Worm (Caenorhabditis elegans) whole organism, mixed stage, embryonic: Measurements from ENCODE around the gene casy-1.

Experiments used
- M03D4.4 ChIP-seq: sonication (generic microtip); optimal IDR thresholded peaks from 2 replicates; lab custom pipeline; 2017; ENCODE audit warnings: mild to moderate bottlenecking, missing genetic modification characterization, missing compliant biosample characterization
- bed-3 ChIP-seq: fragments of 200-800 bp; sonication (Bioruptor generic); optimal IDR thresholded peaks from 3 replicates; lab custom pipeline; 2018; ENCODE audit warnings: mild to moderate bottlenecking, missing genetic modification characterization, moderate library complexity, missing compliant biosample characterization
- blmp-1 ChIP-seq: fragments of 150-350 bp; optimal IDR thresholded peaks from 2 replicates; lab custom pipeline; 2014; ENCODE audit warnings: missing biosample characterization, missing genetic modification characterization
- ceh-39 ChIP-seq: fragments of 150-350 bp; optimal IDR thresholded peaks from 2 replicates; lab custom pipeline; 2014; ENCODE audit warnings: missing biosample characterization, missing genetic modification characterization
- ceh-43 ChIP-seq: fragments of 200-800 bp; sonication (Bioruptor generic); optimal IDR thresholded peaks from 2 replicates; lab custom pipeline; 2018; ENCODE audit warnings: mild to moderate bottlenecking, missing genetic modification characterization, moderate library complexity, missing compliant biosample characterization
- ceh-83 ChIP-seq: fragments of 200-800 bp; sonication (Bioruptor generic); optimal IDR thresholded peaks from 2 replicates; lab custom pipeline; 2018; ENCODE audit warnings: mild to moderate bottlenecking, missing genetic modification characterization, missing compliant biosample characterization
- ces-1 ChIP-seq: fragments of 150-350 bp; optimal IDR thresholded peaks from 2 replicates; lab custom pipeline; 2014; ENCODE audit warnings: missing biosample characterization, missing genetic modification reagents, missing genetic modification characterization
- cnd-1 ChIP-seq: fragments of 200-800 bp; sonication (Bioruptor generic); optimal IDR thresholded peaks from 2 replicates; lab custom pipeline; 2018; ENCODE audit warnings: mild to moderate bottlenecking, missing genetic modification characterization, missing compliant biosample characterization
- drap-1 ChIP-seq: fragments of 200-800 bp; sonication (Bioruptor generic); optimal IDR thresholded peaks from 3 replicates; lab custom pipeline; 2018; ENCODE audit warnings: mild to moderate bottlenecking, missing genetic modification characterization, missing compliant biosample characterization
- elt-1 ChIP-seq: sonication (generic microtip); optimal IDR thresholded peaks from 2 replicates; lab custom pipeline; 2017; ENCODE audit warnings: missing genetic modification characterization, mild to moderate bottlenecking, missing compliant biosample characterization, antibody characterized with exemption, moderate library complexity, borderline replicate concordance; ENCODE audit not compliant: insufficient read depth
- elt-3 ChIP-seq: fragments of 150-350 bp; optimal IDR thresholded peaks from 2 replicates; lab custom pipeline; 2014; ENCODE audit warnings: missing biosample characterization, missing genetic modification characterization
- flh-1 ChIP-seq: fragments of 200-800 bp; sonication (Bioruptor generic); optimal IDR thresholded peaks from 2 replicates; lab custom pipeline; 2018; ENCODE audit warnings: mild to moderate bottlenecking, missing genetic modification characterization, moderate library complexity, missing compliant biosample characterization
- ham-2 ChIP-seq: fragments of 200-800 bp; sonication (Bioruptor generic); optimal IDR thresholded peaks from 2 replicates; lab custom pipeline; 2018; ENCODE audit warnings: mild to moderate bottlenecking, missing genetic modification characterization, missing compliant biosample characterization
- lin-13 ChIP-seq: fragments of 150-350 bp; optimal IDR thresholded peaks from 2 replicates; lab custom pipeline; 2014; ENCODE audit warnings: missing biosample characterization, missing genetic modification characterization
- lin-32 ChIP-seq: fragments of 200-800 bp; sonication (Bioruptor generic); optimal IDR thresholded peaks from 2 replicates; lab custom pipeline; 2018; ENCODE audit warnings: mild to moderate bottlenecking, missing genetic modification characterization, missing compliant biosample characterization
- mep-1 ChIP-seq: fragments of 150-350 bp; optimal IDR thresholded peaks from 2 replicates; lab custom pipeline; 2017; ENCODE audit warnings: missing biosample characterization, missing genetic modification reagents, missing genetic modification characterization, inconsistent platforms
- nhr-12 ChIP-seq: fragments of 150-350 bp; optimal IDR thresholded peaks from 2 replicates; lab custom pipeline; 2014; ENCODE audit warnings: missing biosample characterization, missing genetic modification characterization
- nhr-2 ChIP-seq: fragments of 150-350 bp; optimal IDR thresholded peaks from 2 replicates; lab custom pipeline; 2014; ENCODE audit warnings: missing biosample characterization, missing genetic modification characterization
- nhr-237 ChIP-seq: fragments of 150-350 bp; optimal IDR thresholded peaks from 2 replicates; lab custom pipeline; 2014; ENCODE audit warnings: missing biosample characterization, missing genetic modification characterization
- nhr-76 ChIP-seq: sonication (generic microtip); optimal IDR thresholded peaks from 2 replicates; lab custom pipeline; 2017; ENCODE audit warnings: missing biosample characterization, missing genetic modification characterization
- sem-2 ChIP-seq: fragments of 200-800 bp; sonication (Bioruptor generic); optimal IDR thresholded peaks from 2 replicates; lab custom pipeline; 2018; ENCODE audit warnings: mild to moderate bottlenecking, missing genetic modification characterization, missing compliant biosample characterization
- sptf-1 ChIP-seq: sonication (generic microtip); optimal IDR thresholded peaks from 2 replicates; lab custom pipeline; 2017; ENCODE audit warnings: mild to moderate bottlenecking, missing genetic modification characterization, moderate library complexity, missing compliant biosample characterization
- tbx-8 ChIP-seq: fragments of 200-800 bp; sonication (Bioruptor generic); optimal IDR thresholded peaks from 2 replicates; lab custom pipeline; 2018; ENCODE audit warnings: mild to moderate bottlenecking, missing genetic modification characterization, moderate library complexity, missing compliant biosample characterization
- unc-39 ChIP-seq: fragments of 150-350 bp; optimal IDR thresholded peaks from 2 replicates; lab custom pipeline; 2014; ENCODE audit warnings: missing biosample characterization, missing genetic modification characterization
- unc-62 ChIP-seq: fragments of 150-350 bp; optimal IDR thresholded peaks from 2 replicates; lab custom pipeline; 2014; ENCODE audit warnings: missing biosample characterization, missing genetic modification reagents, missing genetic modification characterization
- zip-8 ChIP-seq: fragments of 150-350 bp; optimal IDR thresholded peaks from 2 replicates; lab custom pipeline; 2014; ENCODE audit warnings: missing biosample characterization, missing genetic modification characterization

The casy-1 gene

DNA sequence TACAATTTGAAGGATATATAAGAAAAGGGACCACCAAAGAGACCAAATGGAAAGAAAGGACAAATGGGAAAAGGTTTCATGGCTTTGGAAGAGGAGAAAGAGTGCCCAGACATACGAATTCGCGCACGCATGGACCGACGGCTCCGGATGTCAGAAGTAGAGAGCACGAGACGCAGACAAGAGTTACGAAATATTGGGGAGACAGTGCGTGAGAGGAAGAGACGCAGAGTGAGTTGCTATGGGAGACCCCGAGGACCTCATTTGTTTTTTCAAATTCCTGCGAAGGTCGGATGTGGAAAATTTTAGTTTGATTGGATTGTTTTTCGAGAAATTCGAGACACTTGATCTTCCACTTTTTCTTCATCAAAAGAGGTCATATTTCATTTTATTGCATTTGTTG lies 10.2 kb upstream of the casy-1 start:
- TF ChIP-seq ces-1 = peak; percentile 66
- TF ChIP-seq blmp-1 (tag; lab: Kevin White, UChicago) = no peak
- TF ChIP-seq mep-1 (tag; lab: Kevin White, UChicago) = peak; percentile 27

DNA sequence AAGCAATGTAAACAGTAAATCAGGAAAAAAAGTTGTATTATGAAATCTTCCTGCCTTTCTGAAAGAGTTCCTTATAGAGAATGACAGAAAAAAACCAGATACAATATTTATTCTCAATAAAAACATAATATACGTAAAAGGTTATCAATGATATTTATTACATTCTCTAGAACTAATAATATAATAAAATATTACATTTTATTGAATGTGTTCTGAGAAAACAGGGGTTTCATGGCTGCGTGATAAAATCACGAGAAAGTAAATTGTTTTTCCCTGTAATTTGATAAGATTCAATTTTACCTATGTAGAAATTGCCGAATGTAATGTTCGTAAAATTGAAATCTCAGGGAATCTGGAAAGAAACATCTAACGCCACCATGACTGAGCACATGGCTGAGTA lies 8.5 kb upstream of the casy-1 start:
- TF ChIP-seq ham-2 (GFP tag; lab: Kevin White, UChicago) (no peak), lin-13 (tag; lab: Kevin White, UChicago) (no peak), zip-8 (tag; lab: Kevin White, UChicago) (no peak), lin-32 (no peak)

DNA sequence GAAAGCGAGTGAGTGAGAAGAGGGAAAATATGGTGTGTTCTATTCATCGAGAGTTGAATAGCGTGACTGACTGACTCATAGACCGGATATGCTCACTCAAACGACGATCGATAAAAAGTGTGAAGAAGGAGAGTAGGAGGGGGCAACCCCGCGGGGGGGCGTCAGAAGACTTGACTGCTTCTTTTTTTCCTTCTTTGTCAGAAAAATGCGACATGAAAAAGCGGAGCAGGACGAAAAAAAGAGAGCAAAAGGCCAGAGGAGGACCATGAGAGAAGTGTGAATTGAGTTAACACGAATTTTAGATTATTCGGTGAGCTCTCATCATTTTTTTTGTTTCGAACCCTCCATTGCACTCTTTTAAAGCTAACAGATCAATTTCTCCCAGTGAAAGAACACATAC lies 5.9 kb upstream of the casy-1 start:
- TF ChIP-seq ces-1 (peak; percentile 19), M03D4.4 (tag; lab: Kevin White, UChicago) (no peak), mep-1 (tag; lab: Kevin White, UChicago) (no peak)

DNA sequence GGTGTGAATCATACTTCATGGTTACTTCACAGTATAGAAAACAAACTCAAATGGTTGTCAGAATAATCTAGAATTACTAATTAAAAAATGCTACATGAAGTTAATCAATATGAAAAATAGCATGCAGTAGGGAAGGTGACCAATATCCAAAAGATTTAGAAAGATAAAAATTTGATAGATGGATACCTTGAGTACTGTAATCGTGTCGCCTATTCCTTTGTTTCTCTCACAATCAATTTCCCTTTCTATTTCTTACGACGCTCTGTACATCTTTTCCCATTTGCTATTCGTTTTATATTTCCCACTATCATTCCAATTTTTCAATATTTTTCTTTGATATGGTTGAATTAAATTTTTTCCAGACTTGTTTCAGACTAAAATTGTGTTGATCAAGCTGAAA lies 4.8 kb upstream of the casy-1 start, which contains the start of gene B0034.7:
Gene B0034.7 (plus strand): TSS at position 301 of the 400 bp plus-strand sequence.
- no peak for TF ChIP-seq unc-62
- TF ChIP-seq flh-1 (GFP tag; lab: Kevin White, UChicago) = no peak
- no peak for TF ChIP-seq cnd-1 (tag; lab: Kevin White, UChicago)
- TF ChIP-seq sptf-1 (tag; lab: Kevin White, UChicago) = no peak
- no peak for TF ChIP-seq ces-1
- no peak for TF ChIP-seq blmp-1 (tag; lab: Kevin White, UChicago)
- TF ChIP-seq unc-39 (tag; lab: Kevin White, UChicago) = no peak
- TF ChIP-seq nhr-237 (tag; lab: Kevin White, UChicago) = no peak
- no peak for TF ChIP-seq nhr-76
- no peak for TF ChIP-seq nhr-2 (tag; lab: Kevin White, UChicago)
- no peak for TF ChIP-seq ceh-39
- TF ChIP-seq ceh-83 (GFP tag; lab: Kevin White, UChicago) = no peak
- TF ChIP-seq elt-3 (tag; lab: Kevin White, UChicago) = no peak
- no peak for TF ChIP-seq nhr-12 (tag; lab: Kevin White, UChicago)
- TF ChIP-seq lin-32 = no peak
- TF ChIP-seq drap-1 (GFP tag; lab: Kevin White, UChicago) = no peak
- no peak for TF ChIP-seq sem-2 (GFP tag; lab: Kevin White, UChicago)
- TF ChIP-seq bed-3 (GFP tag; lab: Kevin White, UChicago) = no peak

DNA sequence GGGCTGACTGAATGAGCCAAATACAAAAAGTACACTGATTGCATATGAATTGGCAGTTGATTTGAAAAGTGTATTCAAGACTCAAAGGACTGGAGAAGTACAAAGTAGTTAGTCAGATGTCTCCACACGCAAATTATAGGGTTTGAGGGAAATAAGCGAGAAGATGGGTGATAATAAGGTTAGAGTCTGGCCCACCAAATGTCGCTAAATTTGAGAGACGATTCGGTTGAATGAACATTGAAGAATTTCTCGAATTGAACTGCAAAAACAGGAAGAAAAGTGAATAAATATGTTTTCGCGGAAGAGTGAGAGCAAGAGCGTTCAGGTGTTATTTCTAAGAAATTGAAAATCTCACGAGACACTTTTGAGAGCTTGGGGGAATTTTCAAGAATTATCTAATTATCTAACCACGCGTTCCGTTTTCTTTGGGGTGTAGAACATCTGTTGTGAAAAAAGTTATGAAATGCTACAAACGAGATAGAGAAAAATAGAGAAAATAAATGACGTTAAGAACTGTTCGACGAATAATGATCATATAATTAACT lies 3.2 kb upstream of the casy-1 start:
- TF ChIP-seq sem-2 (GFP tag; lab: Kevin White, UChicago) = no peak
- TF ChIP-seq ces-1 = peak; percentile 94
- no peak for TF ChIP-seq sptf-1 (tag; lab: Kevin White, UChicago)
- TF ChIP-seq elt-1 (tag; lab: Kevin White, UChicago) = no peak
- no peak for TF ChIP-seq nhr-237 (tag; lab: Kevin White, UChicago)
- TF ChIP-seq, all 35 proteins: peak for 1

DNA sequence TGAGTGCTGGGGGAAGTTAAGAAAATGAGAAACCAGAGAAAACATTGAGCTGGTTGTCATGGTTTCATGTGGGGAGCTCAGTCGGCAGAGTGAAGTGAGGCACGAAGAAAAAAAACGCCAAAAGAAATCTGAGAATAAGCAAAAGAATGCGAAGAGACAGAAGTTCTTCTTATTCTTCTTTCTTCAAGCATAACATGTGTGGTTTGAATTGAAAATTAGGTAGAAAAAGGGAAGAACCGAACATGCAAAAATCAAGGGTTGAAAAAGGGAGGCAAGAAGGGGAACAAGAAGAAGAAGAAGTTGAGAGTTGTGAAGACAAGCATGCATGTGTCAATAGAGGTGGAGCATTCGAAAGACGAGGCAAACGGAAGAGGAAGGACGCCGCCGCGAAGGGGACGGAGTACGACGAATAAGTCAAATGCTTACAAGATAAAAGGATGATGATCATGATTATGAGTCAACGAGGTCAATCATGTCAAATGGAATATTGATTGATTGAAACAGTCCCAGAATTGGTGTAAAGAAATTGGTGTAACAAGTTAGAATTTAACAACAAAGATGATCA lies 1.4 kb upstream of the casy-1 start:
- no peak for TF ChIP-seq tbx-8

DNA sequence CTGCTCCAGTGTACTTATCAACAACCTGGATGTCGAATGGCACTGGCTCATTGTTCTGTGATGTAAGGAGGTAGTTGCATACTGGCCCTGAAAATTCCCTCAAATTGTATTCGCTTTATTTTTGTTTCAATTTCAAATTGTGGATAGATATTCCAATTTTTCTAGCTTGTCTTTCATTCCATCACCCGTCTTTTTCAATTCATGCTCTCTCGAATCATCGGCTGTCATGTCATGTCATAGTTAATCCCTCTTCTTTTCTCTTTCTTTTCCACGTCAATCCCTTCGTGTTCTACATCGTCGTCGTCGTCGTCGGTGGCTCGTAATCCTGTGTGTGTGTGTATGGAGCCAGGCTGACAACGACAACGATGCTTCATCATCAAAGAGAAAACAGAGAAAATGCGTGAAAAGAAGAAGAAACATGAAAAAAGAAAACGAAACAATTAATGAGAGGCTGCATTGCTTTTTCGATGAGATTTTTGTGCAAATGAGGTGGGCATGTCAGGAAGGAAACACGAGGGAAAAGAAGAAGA lies 780 bp downstream of the casy-1 start:
- TF ChIP-seq unc-62 (peak; percentile 86), bed-3 (GFP tag; lab: Kevin White, UChicago) (no peak), lin-13 (tag; lab: Kevin White, UChicago) (no peak)
- TF ChIP-seq, all 35 proteins: peak for 1

DNA sequence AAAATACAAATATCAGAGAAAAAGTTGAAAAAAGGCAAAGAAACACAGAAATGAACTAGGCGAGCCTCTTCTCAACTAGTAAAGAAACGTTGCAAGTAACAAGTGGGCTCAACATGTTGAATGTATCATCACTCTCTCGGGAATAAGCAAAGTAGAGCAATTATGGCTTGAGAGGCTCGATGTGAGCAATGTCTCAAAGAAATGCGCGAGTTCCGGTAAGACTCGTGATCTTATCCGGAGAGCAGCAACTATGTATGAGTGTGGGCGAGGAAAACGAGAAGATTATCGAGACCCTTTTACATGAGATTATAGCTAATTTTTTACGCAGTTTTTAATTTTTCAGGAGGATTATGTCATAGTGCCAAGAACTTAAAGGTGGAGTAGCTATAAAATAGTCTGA lies 4.3 kb downstream of the casy-1 start:
- TF ChIP-seq unc-62 (no peak), mep-1 (tag; lab: Kevin White, UChicago) (no peak), blmp-1 (tag; lab: Kevin White, UChicago) (no peak), ceh-43 (GFP tag; lab: Kevin White, UChicago) (no peak), lin-13 (tag; lab: Kevin White, UChicago) (no peak), ceh-39 (no peak), nhr-237 (tag; lab: Kevin White, UChicago) (no peak)
